Fruit fly (Drosophila melanogaster) whole organism: Measurements from ENCODE around the gene GstT4.

ENCODE experiments used
- Dll ChIP-seq: fragments of >200 bp; optimal IDR thresholded peaks from 2 replicates; lab custom pipeline; 2017
- usp ChIP-seq: fragments of >200 bp; optimal IDR thresholded peaks from 2 replicates; lab custom pipeline; 2017; ENCODE audit warnings: missing biosample characterization, missing genetic modification characterization, mixed read lengths

DNA sequence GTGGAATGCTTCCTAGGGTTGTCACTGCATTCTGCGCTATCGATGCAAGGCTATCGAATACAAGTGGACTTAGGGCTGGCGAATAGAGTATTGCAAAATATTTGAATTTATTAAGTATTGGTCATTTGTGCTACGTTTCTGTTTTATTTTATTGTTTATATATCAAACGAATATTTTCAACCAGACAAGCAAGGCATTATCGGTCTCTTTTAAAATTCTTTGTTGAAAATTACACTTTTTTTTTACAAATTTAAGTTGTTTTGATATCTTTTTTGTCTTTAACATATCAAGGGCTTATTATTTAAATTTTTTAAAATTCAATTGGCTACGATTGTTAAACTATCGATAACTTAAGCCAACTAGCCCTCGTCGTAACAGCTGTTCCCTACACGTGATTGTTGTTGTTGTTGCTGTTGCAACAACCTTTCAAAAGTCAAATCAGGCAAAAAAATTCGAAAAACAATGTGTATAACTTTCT is 17.1 kb upstream of the GstT4 start, which contains the start of the genes Ype and CG1662:
- TF ChIP-seq usp (GFP tag; lab: Kevin White, UChicago) (no peak), Dll (no peak)
